Fruit fly (Drosophila melanogaster) whole organism, prepupa: ENCODE results near the gene CG17648.

Experiments used
- CG3032 ChIP-seq: fragments of 200-800 bp; optimal IDR thresholded peaks from 2 replicates; lab custom pipeline; 2019; ENCODE audit warnings: missing biosample characterization, mild to moderate bottlenecking, missing genetic modification characterization, moderate library complexity
- CG31627 ChIP-seq: fragments of 200-800 bp; sonication (Bioruptor generic); optimal IDR thresholded peaks from 3 replicates; lab custom pipeline; 2016; ENCODE audit warnings: missing biosample characterization, missing genetic modification characterization
- CG3919 ChIP-seq: fragments of 200-800 bp; sonication (Bioruptor generic); optimal IDR thresholded peaks from 3 replicates; lab custom pipeline; 2016; ENCODE audit warnings: missing biosample characterization, missing genetic modification characterization
- CG9139 ChIP-seq: fragments of 200-800 bp; sonication (Bioruptor generic); optimal IDR thresholded peaks from 3 replicates; lab custom pipeline; 2017; ENCODE audit warnings: missing biosample characterization, mild to moderate bottlenecking, missing genetic modification characterization
- Ets96B ChIP-seq: fragments of 200-800 bp; optimal IDR thresholded peaks from 2 replicates; lab custom pipeline; 2019; ENCODE audit warnings: missing biosample characterization, mild to moderate bottlenecking, missing genetic modification characterization, moderate library complexity
- spab ChIP-seq: fragments of 200-800 bp; sonication (Bioruptor generic); optimal IDR thresholded peaks from 2 replicates; lab custom pipeline; 2017; ENCODE audit warnings: missing biosample characterization, mild to moderate bottlenecking, missing genetic modification characterization, missing genetic modification reagents

- TF ChIP-seq CG31627 (no peak), CG3919 (GFP tag; lab: Kevin White, UChicago) (no peak), CG9139 (GFP tag; lab: Kevin White, UChicago) (no peak), spab (GFP tag; lab: Kevin White, UChicago) (no peak), CG3032 (no peak), Ets96B (no peak)
Observed at dm6 chr2L:1724592-1724940, 27.5 kb upstream of the CG17648 start.
